Fruit fly (Drosophila melanogaster): ENCODE results near the gene CG12773.

- TF ChIP-seq spab (GFP tag; optimal IDR thresholded peaks at IDR 0.05) (no peak), topi (GFP tag; optimal IDR thresholded peaks at IDR 0.05) (no peak), CG6808 (GFP tag; optimal IDR thresholded peaks at IDR 0.05) (no peak), Smox (GFP tag; optimal IDR thresholded peaks at IDR 0.05) (no peak), CG11902 (GFP tag; optimal IDR thresholded peaks at IDR 0.05) (no peak), Sox102F (GFP tag; optimal IDR thresholded peaks at IDR 0.05) (no peak), CG7368 (GFP tag; optimal IDR thresholded peaks at IDR 0.05) (no peak), CG3032 (tag; optimal IDR thresholded peaks at IDR 0.05) (peak; percentile 21), CG11294 (GFP tag; IDR thresholded peaks at IDR 0.05) (no peak), CG8632 (GFP tag; optimal IDR thresholded peaks at IDR 0.05) (no peak), CG6854 (GFP tag; optimal IDR thresholded peaks at IDR 0.05) (no peak), fkh (GFP tag; optimal IDR thresholded peaks at IDR 0.05) (no peak), dac (GFP tag; optimal IDR thresholded peaks at IDR 0.05) (no peak), CG8319 (GFP tag; optimal IDR thresholded peaks at IDR 0.05) (no peak)
Measured at dm6 chrX:1349255-1349654, 4.5 kb downstream of the CG12773 start, which contains the start of gene MTPAP.

Measured in whole organism, prepupa.